Fruit fly (Drosophila melanogaster): ENCODE data around the gene Uch.

Uch gene

dm6 chr2L:2220573-2221332 lies 6.7 kb upstream of the Uch start, which contains the start of gene papi (continued):
- no peak for TF ChIP-seq usp (GFP tag; optimal IDR thresholded peaks at IDR 0.05)
- no peak for TF ChIP-seq Hmr (GFP tag; optimal IDR thresholded peaks at IDR 0.05)
- TF ChIP-seq pho (GFP tag; optimal IDR thresholded peaks at IDR 0.05): no peak
- no peak for TF ChIP-seq dmrt99B (tag; optimal IDR thresholded peaks at IDR 0.05)
- no peak for TF ChIP-seq cato (GFP tag; optimal IDR thresholded peaks at IDR 0.05; ENCODE audit: borderline replicate concordance)
- no peak for TF ChIP-seq CG18619 (GFP tag; optimal IDR thresholded peaks at IDR 0.05)
- no peak for TF ChIP-seq Hsf (GFP tag; optimal IDR thresholded peaks at IDR 0.05)
- TF ChIP-seq CG10979 (tag; optimal IDR thresholded peaks at IDR 0.05): no peak
- TF ChIP-seq vvl (GFP tag; IDR thresholded peaks at IDR 0.05): no peak
- TF ChIP-seq D19B (GFP tag; optimal IDR thresholded peaks at IDR 0.05): no peak
- TF ChIP-seq CG1529 (GFP tag; optimal IDR thresholded peaks at IDR 0.05): no peak
- no peak for TF ChIP-seq pan (optimal IDR thresholded peaks at IDR 0.05)
- TF ChIP-seq pan (GFP tag; optimal IDR thresholded peaks at IDR 0.05 in 1 of 2, IDR thresholded peaks at IDR 0.05 in 1 of 2): no peak
- TF ChIP-seq danr (GFP tag; IDR thresholded peaks at IDR 0.05): no peak
- no peak for TF ChIP-seq CG8089 (GFP tag; optimal IDR thresholded peaks at IDR 0.05)
- no peak for TF ChIP-seq ERR (GFP tag; optimal IDR thresholded peaks at IDR 0.05)
- TF ChIP-seq gcm (GFP tag; optimal IDR thresholded peaks at IDR 0.05): no peak
- no peak for TF ChIP-seq chm (GFP tag; IDR thresholded peaks at IDR 0.05)
- TF ChIP-seq Hr51 (GFP tag; optimal IDR thresholded peaks at IDR 0.05): no peak
- no peak for TF ChIP-seq sr (GFP tag; IDR thresholded peaks at IDR 0.05)
- no peak for TF ChIP-seq Atf3 (GFP tag; optimal IDR thresholded peaks at IDR 0.05)
- no peak for TF ChIP-seq CG11696 (GFP tag; IDR thresholded peaks at IDR 0.05)
- TF ChIP-seq CG7839 (tag; optimal IDR thresholded peaks at IDR 0.05): no peak
- TF ChIP-seq CG6254 (GFP tag; optimal IDR thresholded peaks at IDR 0.05): no peak
- TF ChIP-seq so (GFP tag; IDR thresholded peaks at IDR 0.05): no peak
- no peak for TF ChIP-seq Atf-2 (GFP tag; optimal IDR thresholded peaks at IDR 0.05)
- no peak for TF ChIP-seq CG17186 (GFP tag; optimal IDR thresholded peaks at IDR 0.05)
- TF ChIP-seq trem (tag; optimal IDR thresholded peaks at IDR 0.05): peak; percentile 52
- TF ChIP-seq CG15479 (GFP tag; optimal IDR thresholded peaks at IDR 0.05): no peak
- TF ChIP-seq jigr1 (GFP tag; IDR thresholded peaks at IDR 0.05): no peak
- TF ChIP-seq CG34376 (GFP tag; optimal IDR thresholded peaks at IDR 0.05): peak; percentile 44
- peak in 1 of 2 experiments; percentile 90 for TF ChIP-seq Hr78 (GFP tag; optimal IDR thresholded peaks at IDR 0.05)
- TF ChIP-seq dan (GFP tag; IDR thresholded peaks at IDR 0.05): no peak
- TF ChIP-seq CG8281 (tag; optimal IDR thresholded peaks at IDR 0.05): no peak
- TF ChIP-seq CG17359 (tag; optimal IDR thresholded peaks at IDR 0.05): no peak
- peak; percentile 39 for TF ChIP-seq MBD-R2 (GFP tag; IDR thresholded peaks at IDR 0.05)
- TF ChIP-seq Adf1 (GFP tag; IDR thresholded peaks at IDR 0.05): no peak
- TF ChIP-seq E2f1 (GFP tag; IDR thresholded peaks at IDR 0.05): no peak
- TF ChIP-seq CG2889 (GFP tag; IDR thresholded peaks at IDR 0.05): no peak
- no peak for TF ChIP-seq Vsx1 (GFP tag; optimal IDR thresholded peaks at IDR 0.05)
- TF ChIP-seq PHDP (tag; optimal IDR thresholded peaks at IDR 0.05): no peak
- no peak for TF ChIP-seq Fer2 (tag; optimal IDR thresholded peaks at IDR 0.05)
- no peak for TF ChIP-seq CG11085 (GFP tag; IDR thresholded peaks at IDR 0.05)
- peak; percentile 13 for TF ChIP-seq CG17829 (tag; optimal IDR thresholded peaks at IDR 0.05)
- peak; percentile 27 for TF ChIP-seq CG9437 (GFP tag; optimal IDR thresholded peaks at IDR 0.05)
- no peak for TF ChIP-seq pb (GFP tag; optimal IDR thresholded peaks at IDR 0.05)
- TF ChIP-seq CG18262 (tag; optimal IDR thresholded peaks at IDR 0.05): no peak
- TF ChIP-seq MESR4 (GFP tag; optimal IDR thresholded peaks at IDR 0.05): peak; percentile 62
- TF ChIP-seq CG11504 (tag; optimal IDR thresholded peaks at IDR 0.05): no peak
- TF ChIP-seq CG30431 (GFP tag; optimal IDR thresholded peaks at IDR 0.05): no peak
